Worm (Caenorhabditis elegans): ENCODE data around the gene nex-1.

Gene nex-1

ce11 chrIII:5263299-5263993 lies 38.0 kb downstream of the nex-1 start, which contains the start of the genes C34E10.9 and hap-1:
Gene C34E10.9, minus strand, starts transcription at chrIII:5263399.
Gene hap-1, plus strand, starts transcription at chrIII:5263943.
- TF ChIP-seq nhr-20 (tag; optimal IDR thresholded peaks at IDR 0.05) (no peak), ceh-63 (GFP tag; optimal IDR thresholded peaks at IDR 0.05) (no peak), efl-1 (optimal IDR thresholded peaks at IDR 0.05) (no peak), efl-1 (GFP tag; optimal IDR thresholded peaks at IDR 0.05 in 1 of 2) (peak in 1 of 2 experiments; percentile 18)

- TF ChIP-seq C04F5.9 (tag; optimal IDR thresholded peaks at IDR 0.05) (no peak), unc-130 (tag; optimal IDR thresholded peaks at IDR 0.05) (no peak), zip-4 (GFP tag; optimal IDR thresholded peaks at IDR 0.05) (no peak), elt-2 (tag; optimal IDR thresholded peaks at IDR 0.05) (no peak), nhr-237 (tag; optimal IDR thresholded peaks at IDR 0.05) (no peak), mep-1 (tag; optimal IDR thresholded peaks at IDR 0.05) (no peak), irx-1 (tag; optimal IDR thresholded peaks at IDR 0.05) (no peak), lin-13 (GFP tag; optimal IDR thresholded peaks at IDR 0.05) (no peak), sox-4 (tag; optimal IDR thresholded peaks at IDR 0.05) (no peak), fos-1 (tag; optimal IDR thresholded peaks at IDR 0.05) (no peak)
These were observed 39.4 kb downstream of the nex-1 start, which contains the start of gene gro-1 for ce11 chrIII:5264813-5265212. Gene gro-1, plus strand, starts transcription at chrIII:5265113.

ce11 chrIII:5267217-5267906 lies 41.9 kb downstream of the nex-1 start, which contains the start of gene ZC395.5:
Gene ZC395.5, plus strand, starts transcription at chrIII:5267848.
- TF ChIP-seq lin-35 (GFP tag; optimal IDR thresholded peaks at IDR 0.05) (peak in 1 of 2 experiments; percentile 34), lsy-2 (tag; optimal IDR thresholded peaks at IDR 0.05) (peak in 1 of 2 experiments; percentile 24), snu-23 (GFP tag; optimal IDR thresholded peaks at IDR 0.05) (peak; percentile 8), nhr-20 (tag; optimal IDR thresholded peaks at IDR 0.05) (peak; percentile 28), nhr-90 (tag; optimal IDR thresholded peaks at IDR 0.05; ENCODE audit: poor library complexity) (peak; percentile 14), blmp-1 (tag; optimal IDR thresholded peaks at IDR 0.05) (peak; percentile 16), efl-1 (optimal IDR thresholded peaks at IDR 0.05) (no peak), efl-1 (GFP tag; optimal IDR thresholded peaks at IDR 0.05 in 1 of 2) (peak in 1 of 2 experiments; percentile 52), irx-1 (tag; optimal IDR thresholded peaks at IDR 0.05) (no peak), elt-2 (tag; optimal IDR thresholded peaks at IDR 0.05) (peak; percentile 69), ets-5 (GFP tag; IDR thresholded peaks at IDR 0.05) (no peak)

- TF ChIP-seq lin-35 (GFP tag; optimal IDR thresholded peaks at IDR 0.05) (peak in 1 of 2 experiments; percentile 47), ztf-11 (tag; optimal IDR thresholded peaks at IDR 0.05) (no peak), lsy-2 (tag; optimal IDR thresholded peaks at IDR 0.05) (peak; percentile 8), zip-4 (GFP tag; optimal IDR thresholded peaks at IDR 0.05) (no peak), C16A3.4 (tag; optimal IDR thresholded peaks at IDR 0.05) (no peak), ceh-90 (tag; optimal IDR thresholded peaks at IDR 0.05) (no peak), ets-5 (GFP tag; IDR thresholded peaks at IDR 0.05) (no peak), efl-1 (optimal IDR thresholded peaks at IDR 0.05) (no peak), efl-1 (GFP tag; optimal IDR thresholded peaks at IDR 0.05 in 1 of 2) (peak in 1 of 2 experiments; percentile 69), pax-3 (tag; optimal IDR thresholded peaks at IDR 0.05) (no peak), elt-2 (tag; optimal IDR thresholded peaks at IDR 0.05) (peak; percentile 6), nhr-20 (tag; optimal IDR thresholded peaks at IDR 0.05) (no peak), unc-98 (GFP tag; IDR thresholded peaks at IDR 0.05) (no peak)
These were observed 43.1 kb downstream of the nex-1 start for ce11 chrIII:5268486-5268885.

- TF ChIP-seq C16A3.4 (tag; optimal IDR thresholded peaks at IDR 0.05) (no peak), sox-4 (tag; optimal IDR thresholded peaks at IDR 0.05) (no peak), ceh-8 (GFP tag; optimal IDR thresholded peaks at IDR 0.05) (no peak), nhr-85 (tag) (no peak), C04F5.9 (tag; optimal IDR thresholded peaks at IDR 0.05) (no peak), unc-30 (tag; optimal IDR thresholded peaks at IDR 0.05) (no peak), nhr-84 (tag; optimal IDR thresholded peaks at IDR 0.05) (no peak), lin-35 (GFP tag; optimal IDR thresholded peaks at IDR 0.05) (no peak), aha-1 (tag; optimal IDR thresholded peaks at IDR 0.05) (no peak), zag-1 (tag; optimal IDR thresholded peaks at IDR 0.05) (no peak), Y116A8C.19 (tag; optimal IDR thresholded peaks at IDR 0.05; ENCODE audit: borderline replicate concordance) (no peak), pag-3 (tag; optimal IDR thresholded peaks at IDR 0.05; ENCODE audit: borderline replicate concordance, insufficient read depth) (no peak), hlh-17 (GFP tag; optimal IDR thresholded peaks at IDR 0.05; ENCODE audit: borderline replicate concordance) (no peak), ztf-4 (tag; optimal IDR thresholded peaks at IDR 0.05) (no peak), lin-13 (GFP tag; optimal IDR thresholded peaks at IDR 0.05) (no peak), pqm-1 (tag; optimal IDR thresholded peaks at IDR 0.05) (no peak)
These were observed 44.4 kb downstream of the nex-1 start, which contains the start of gene ZC395.4 for ce11 chrIII:5269814-5270213. Gene ZC395.4, plus strand, starts transcription at chrIII:5270114.

All from whole organism, L1 larva.